Fruit fly (Drosophila melanogaster): Measurements from ENCODE around the gene D19A.

The D19A gene

dm6 chr3L:6215976-6216786, 27.3 kb upstream of the D19A start (continued):
- TF ChIP-seq Max (GFP tag; optimal IDR thresholded peaks at IDR 0.05) (peak; percentile 23), knrl (GFP tag; IDR thresholded peaks at IDR 0.05; ENCODE audit: partially characterized antibody) (no peak), Rx (GFP tag; IDR thresholded peaks at IDR 0.05) (no peak), CG7786 (GFP tag; optimal IDR thresholded peaks at IDR 0.05) (no peak), ATbp (GFP tag; optimal IDR thresholded peaks at IDR 0.05) (peak; percentile 55), Nf-YB (GFP tag; optimal IDR thresholded peaks at IDR 0.05) (peak; percentile 24), Gsc (GFP tag; IDR thresholded peaks at IDR 0.05) (no peak), stwl (tag; optimal IDR thresholded peaks at IDR 0.05) (no peak), ken (GFP tag; IDR thresholded peaks at IDR 0.05) (0 out of 3 replicates have a peak, but pooled peaks have one; percentile 20), luna (GFP tag; optimal IDR thresholded peaks at IDR 0.05) (no peak), CG9817 (tag; optimal IDR thresholded peaks at IDR 0.05) (peak; percentile 10), da (GFP tag; optimal IDR thresholded peaks at IDR 0.05) (no peak), Ssrp (tag; optimal IDR thresholded peaks at IDR 0.05) (no peak), Tbp (GFP tag; optimal IDR thresholded peaks at IDR 0.05) (no peak), sug (tag; optimal IDR thresholded peaks at IDR 0.05) (no peak), Bteb2 (GFP tag; optimal IDR thresholded peaks at IDR 0.05) (no peak), dan (GFP tag; IDR thresholded peaks at IDR 0.05) (no peak), Awh (GFP tag; IDR thresholded peaks at IDR 0.05) (0 out of 2 replicates have a peak, but pooled peaks have one; percentile 24), Atf6 (GFP tag; IDR thresholded peaks at IDR 0.05) (0 out of 2 replicates have a peak, but pooled peaks have one; percentile 27), Dip3 (GFP tag; optimal IDR thresholded peaks at IDR 0.05) (no peak), CG7372 (GFP tag; IDR thresholded peaks at IDR 0.05) (no peak), gt (GFP tag; IDR thresholded peaks at IDR 0.05) (no peak), onecut (GFP tag; IDR thresholded peaks at IDR 0.05) (peak; percentile 54), CG10321 (GFP tag; IDR thresholded peaks at IDR 0.05) (no peak), Ptx1 (GFP tag; IDR thresholded peaks at IDR 0.05) (no peak), CG3281 (GFP tag; optimal IDR thresholded peaks at IDR 0.05) (no peak), slou (GFP tag; optimal IDR thresholded peaks at IDR 0.05) (no peak), CG17802 (tag; optimal IDR thresholded peaks at IDR 0.05) (no peak), crol (GFP tag; IDR thresholded peaks at IDR 0.05) (no peak), hbn (GFP tag; IDR thresholded peaks at IDR 0.05; ENCODE audit: partially characterized antibody) (no peak), CG11247 (GFP tag; IDR thresholded peaks at IDR 0.05) (no peak), Med (GFP tag) (peak; percentile 85), CG14860 (GFP tag; IDR thresholded peaks at IDR 0.05; ENCODE audit: partially characterized antibody) (no peak), CG16779 (GFP tag; IDR thresholded peaks at IDR 0.05) (no peak), lov (optimal IDR thresholded peaks at IDR 0.05) (no peak), lov (GFP tag; IDR thresholded peaks at IDR 0.05) (no peak), Chrac-16 (GFP tag; optimal IDR thresholded peaks at IDR 0.05) (no peak), CG9876 (GFP tag; optimal IDR thresholded peaks at IDR 0.05) (no peak), chn (GFP tag; optimal IDR thresholded peaks at IDR 0.05) (no peak), CG10654 (GFP tag; optimal IDR thresholded peaks at IDR 0.05) (no peak), CG6683 (GFP tag; optimal IDR thresholded peaks at IDR 0.05) (no peak), CG11560 (tag; IDR thresholded peaks at IDR 0.05) (no peak), CG11504 (tag; optimal IDR thresholded peaks at IDR 0.05) (no peak), NC2β (GFP tag; optimal IDR thresholded peaks at IDR 0.05) (no peak), tx (GFP tag; optimal IDR thresholded peaks at IDR 0.05) (no peak), CG15011 (GFP tag; optimal IDR thresholded peaks at IDR 0.05) (peak; percentile 62), sna (GFP tag; IDR thresholded peaks at IDR 0.05; ENCODE audit: partially characterized antibody) (no peak), gce (GFP tag; IDR thresholded peaks at IDR 0.05) (no peak), esg (GFP tag; conservative IDR thresholded peaks at IDR 0.05) (no peak), ap (GFP tag; IDR thresholded peaks at IDR 0.05) (no peak), Adf1 (GFP tag; IDR thresholded peaks at IDR 0.05) (no peak)
